Worm (Caenorhabditis elegans): ENCODE results near the gene pat-9.

ce11 chrX:16534564-16534963 is 2.1 kb upstream of the pat-9 start:
- TF ChIP-seq dao-5 (tag; optimal IDR thresholded peaks at IDR 0.05) (no peak), W03F9.2 (tag; optimal IDR thresholded peaks at IDR 0.05) (no peak)

All from whole organism, L4/young adult.